Worm (Caenorhabditis elegans): ENCODE data around the gene fubl-1.

The fubl-1 gene

ce11 chrV:10233330-10233729 is 5.3 kb downstream of the fubl-1 start, which contains the start of gene str-182:
TSS of gene str-182 (minus strand) at chrV:10233430.
- no peak for TF ChIP-seq sptf-1 (tag; optimal IDR thresholded peaks at IDR 0.05)
- no peak for TF ChIP-seq tbx-8 (GFP tag; optimal IDR thresholded peaks at IDR 0.05)

ce11 chrV:10230932-10231331 is 7.7 kb downstream of the fubl-1 start, which contains the start of gene fipr-6:
TSS of gene fipr-6 (plus strand) at chrV:10231232.
- TF ChIP-seq drap-1 (GFP tag; optimal IDR thresholded peaks at IDR 0.05) (no peak), lin-13 (tag; optimal IDR thresholded peaks at IDR 0.05) (no peak), ceh-83 (GFP tag; optimal IDR thresholded peaks at IDR 0.05) (no peak), mab-5 (tag; optimal IDR thresholded peaks at IDR 0.05) (no peak), snpc-4 (tag; optimal IDR thresholded peaks at IDR 0.05) (no peak)

- no peak for TF ChIP-seq unc-39 (tag; optimal IDR thresholded peaks at IDR 0.05)
- TF ChIP-seq mab-5 (tag; optimal IDR thresholded peaks at IDR 0.05): no peak
- TF ChIP-seq ham-2 (GFP tag; optimal IDR thresholded peaks at IDR 0.05): no peak
- TF ChIP-seq lin-32 (GFP tag; optimal IDR thresholded peaks at IDR 0.05): no peak
- TF ChIP-seq bed-3 (GFP tag; optimal IDR thresholded peaks at IDR 0.05): no peak
- TF ChIP-seq cnd-1 (tag; optimal IDR thresholded peaks at IDR 0.05): no peak
- no peak for TF ChIP-seq nhr-237 (tag; optimal IDR thresholded peaks at IDR 0.05)
- no peak for TF ChIP-seq lsy-2 (tag; optimal IDR thresholded peaks at IDR 0.05)
- TF ChIP-seq lin-13 (tag; optimal IDR thresholded peaks at IDR 0.05): no peak
- no peak for TF ChIP-seq zip-8 (tag; optimal IDR thresholded peaks at IDR 0.05)
- TF ChIP-seq nhr-76 (tag; optimal IDR thresholded peaks at IDR 0.05): no peak
- TF ChIP-seq nhr-28 (tag; optimal IDR thresholded peaks at IDR 0.05): no peak
- TF ChIP-seq elt-1 (tag; optimal IDR thresholded peaks at IDR 0.05; ENCODE audit: borderline replicate concordance, insufficient read depth): no peak
- TF ChIP-seq flh-1 (GFP tag; optimal IDR thresholded peaks at IDR 0.05): no peak
- TF ChIP-seq sptf-1 (tag; optimal IDR thresholded peaks at IDR 0.05): no peak
- no peak for TF ChIP-seq M03D4.4 (tag; optimal IDR thresholded peaks at IDR 0.05)
- no peak for TF ChIP-seq ztf-11 (tag; optimal IDR thresholded peaks at IDR 0.05)
- no peak for TF ChIP-seq nhr-12 (tag; optimal IDR thresholded peaks at IDR 0.05)
These were observed 9.3 kb downstream of the fubl-1 start, which contains the start of the genes pyt-1 and fipr-7 for ce11 chrV:10229222-10229879. TSS of gene pyt-1 (minus strand) at chrV:10229322. TSS of gene fipr-7 (plus strand) at chrV:10229829.

ce11 chrV:10228360-10228759 is 10.3 kb downstream of the fubl-1 start, which contains the start of gene fipr-4:
TSS of gene fipr-4 (minus strand) at chrV:10228460.
- no peak for TF ChIP-seq blmp-1 (tag; optimal IDR thresholded peaks at IDR 0.05)
- TF ChIP-seq mep-1 (tag; optimal IDR thresholded peaks at IDR 0.05): no peak
- TF ChIP-seq elt-1 (tag; optimal IDR thresholded peaks at IDR 0.05; ENCODE audit: borderline replicate concordance, insufficient read depth): no peak
- no peak for TF ChIP-seq sem-2 (GFP tag; optimal IDR thresholded peaks at IDR 0.05)

ce11 chrV:10227333-10227732 is 11.3 kb downstream of the fubl-1 start, which contains the start of gene ttr-19:
TSS of gene ttr-19 (minus strand) at chrV:10227433.
- no peak for TF ChIP-seq zip-8 (tag; optimal IDR thresholded peaks at IDR 0.05)
- no peak for TF ChIP-seq lsy-2 (tag; optimal IDR thresholded peaks at IDR 0.05)
- no peak for TF ChIP-seq mab-5 (tag; optimal IDR thresholded peaks at IDR 0.05)
- no peak for TF ChIP-seq mep-1 (tag; optimal IDR thresholded peaks at IDR 0.05)
- TF ChIP-seq unc-120 (tag; optimal IDR thresholded peaks at IDR 0.05; ENCODE audit: poor library complexity, severe bottlenecking): no peak
- no peak for TF ChIP-seq lin-13 (tag; optimal IDR thresholded peaks at IDR 0.05)
- no peak for TF ChIP-seq elt-1 (tag; optimal IDR thresholded peaks at IDR 0.05; ENCODE audit: borderline replicate concordance, insufficient read depth)
- TF ChIP-seq nhr-237 (tag; optimal IDR thresholded peaks at IDR 0.05): no peak
- no peak for TF ChIP-seq ceh-43 (GFP tag; optimal IDR thresholded peaks at IDR 0.05)
- no peak for TF ChIP-seq lin-32 (GFP tag; optimal IDR thresholded peaks at IDR 0.05)
- no peak for TF ChIP-seq blmp-1 (tag; optimal IDR thresholded peaks at IDR 0.05)
- TF ChIP-seq pha-4 (tag; optimal IDR thresholded peaks at IDR 0.05): no peak
- no peak for TF ChIP-seq elt-3 (tag; optimal IDR thresholded peaks at IDR 0.05)
- no peak for TF ChIP-seq drap-1 (GFP tag; optimal IDR thresholded peaks at IDR 0.05)

- no peak for TF ChIP-seq ceh-43 (GFP tag; optimal IDR thresholded peaks at IDR 0.05)
- no peak for TF ChIP-seq zip-8 (tag; optimal IDR thresholded peaks at IDR 0.05)
- TF ChIP-seq elt-1 (tag; optimal IDR thresholded peaks at IDR 0.05; ENCODE audit: borderline replicate concordance, insufficient read depth): no peak
- TF ChIP-seq nhr-237 (tag; optimal IDR thresholded peaks at IDR 0.05): no peak
- no peak for TF ChIP-seq nhr-12 (tag; optimal IDR thresholded peaks at IDR 0.05)
- no peak for TF ChIP-seq ceh-83 (GFP tag; optimal IDR thresholded peaks at IDR 0.05)
- no peak for TF ChIP-seq cnd-1 (tag; optimal IDR thresholded peaks at IDR 0.05)
- TF ChIP-seq blmp-1 (tag; optimal IDR thresholded peaks at IDR 0.05): no peak
- TF ChIP-seq lin-32 (GFP tag; optimal IDR thresholded peaks at IDR 0.05): no peak
- no peak for TF ChIP-seq M03D4.4 (tag; optimal IDR thresholded peaks at IDR 0.05)
- no peak for TF ChIP-seq unc-120 (tag; optimal IDR thresholded peaks at IDR 0.05; ENCODE audit: poor library complexity, severe bottlenecking)
- TF ChIP-seq bed-3 (GFP tag; optimal IDR thresholded peaks at IDR 0.05): no peak
- TF ChIP-seq nhr-2 (tag; optimal IDR thresholded peaks at IDR 0.05): no peak
- TF ChIP-seq drap-1 (GFP tag; optimal IDR thresholded peaks at IDR 0.05): no peak
- no peak for TF ChIP-seq hlh-1 (tag; optimal IDR thresholded peaks at IDR 0.05)
- TF ChIP-seq unc-39 (tag; optimal IDR thresholded peaks at IDR 0.05): no peak
- no peak for TF ChIP-seq pha-4 (tag; optimal IDR thresholded peaks at IDR 0.05)
- TF ChIP-seq nhr-76 (tag; optimal IDR thresholded peaks at IDR 0.05): no peak
- no peak for TF ChIP-seq mab-5 (tag; optimal IDR thresholded peaks at IDR 0.05)
These were observed 13.1 kb downstream of the fubl-1 start, which contains the start of gene daf-36 for ce11 chrV:10225610-10226009. TSS of gene daf-36 (minus strand) at chrV:10225710.

Data from whole organism, mixed stage, embryonic.